Fruit fly (Drosophila melanogaster) whole organism, embryonic: ENCODE data around the gene Lsd-1.
A peak's percentile ranks its signal among the peaks of the same experiment; 100 is the strongest.

Experiments used
- Antp ChIP-seq: fragments of 200-800 bp; sonication (Bioruptor generic); optimal IDR thresholded peaks from 3 replicates; lab custom pipeline; 2016; ENCODE audit warnings: missing biosample characterization, missing genetic modification characterization
- Atf6 ChIP-seq: fragments of 200-800 bp; sonication (Bioruptor generic); IDR thresholded peaks from 2 replicates; pipeline ENCODE4 v1.3.6; 2022; ENCODE audit warnings: missing biosample characterization, missing genetic modification characterization
- CG10543 ChIP-seq: fragments of 200-800 bp; sonication (Bioruptor generic); optimal IDR thresholded peaks from 3 replicates; lab custom pipeline; 2017; ENCODE audit warnings: missing biosample characterization, mild to moderate bottlenecking, missing genetic modification characterization, moderate library complexity
- CG10959 ChIP-seq: fragments of 200-800 bp; sonication (Bioruptor generic); IDR thresholded peaks from 2 replicates; pipeline ENCODE4 v1.3.6; 2022; ENCODE audit warnings: missing biosample characterization, missing genetic modification characterization
- CG11723 ChIP-seq: fragments of 200-800 bp; sonication (Bioruptor generic); optimal IDR thresholded peaks from 2 replicates; lab custom pipeline; 2017; ENCODE audit warnings: missing biosample characterization, mild to moderate bottlenecking, missing genetic modification characterization
- CG12071 ChIP-seq: fragments of 200-800 bp; sonication (Bioruptor generic); optimal IDR thresholded peaks from 3 replicates; lab custom pipeline; 2018; ENCODE audit warnings: missing biosample characterization, mild to moderate bottlenecking, missing genetic modification characterization
- CG12744 ChIP-seq: fragments of 200-800 bp; sonication (Bioruptor generic); optimal IDR thresholded peaks from 2 replicates; lab custom pipeline; 2016; ENCODE audit warnings: missing biosample characterization, missing genetic modification characterization
- CG13287 ChIP-seq: fragments of 200-800 bp; sonication (Bioruptor generic); IDR thresholded peaks from 2 replicates; pipeline ENCODE4 v1.3.6; 2022; ENCODE audit warnings: missing biosample characterization, missing genetic modification characterization; ENCODE audit not compliant: partially characterized antibody
- CG13296 ChIP-seq: fragments of 200-800 bp; sonication (Bioruptor generic); optimal IDR thresholded peaks from 3 replicates; lab custom pipeline; 2018; ENCODE audit warnings: missing biosample characterization, mild to moderate bottlenecking, missing genetic modification characterization
- CG15269 ChIP-seq: fragments of 200-800 bp; sonication (Bioruptor generic); optimal IDR thresholded peaks from 2 replicates; lab custom pipeline; 2018; ENCODE audit warnings: missing biosample characterization, mild to moderate bottlenecking, missing genetic modification characterization, moderate library complexity
- CG15514 ChIP-seq: fragments of 200-800 bp; sonication (Bioruptor generic); optimal IDR thresholded peaks from 3 replicates; lab custom pipeline; 2017; ENCODE audit warnings: missing biosample characterization, missing genetic modification characterization, mild to moderate bottlenecking, moderate library complexity, missing genetic modification reagents
- CG15696 ChIP-seq: fragments of 200-800 bp; sonication (Bioruptor generic); optimal IDR thresholded peaks from 2 replicates; lab custom pipeline; 2019; ENCODE audit warnings: missing biosample characterization, mild to moderate bottlenecking, missing genetic modification characterization, moderate library complexity
- CG17385 ChIP-seq: fragments of 200-800 bp; sonication (Bioruptor generic); optimal IDR thresholded peaks from 3 replicates; lab custom pipeline; 2018; ENCODE audit warnings: missing biosample characterization, mild to moderate bottlenecking, missing genetic modification characterization
- CG18619 ChIP-seq: fragments of 200-800 bp; sonication (Bioruptor generic); optimal IDR thresholded peaks from 3 replicates; lab custom pipeline; 2017; ENCODE audit warnings: missing biosample characterization, mild to moderate bottlenecking, missing genetic modification characterization
- CG2202 ChIP-seq: fragments of 200-800 bp; sonication (Bioruptor generic); optimal IDR thresholded peaks from 2 replicates; lab custom pipeline; 2018; ENCODE audit warnings: missing biosample characterization, mild to moderate bottlenecking, missing genetic modification characterization
- CG31441 ChIP-seq: fragments of 200-800 bp; sonication (Bioruptor generic); IDR thresholded peaks from 2 replicates; pipeline ENCODE4 v1.3.6; 2022; ENCODE audit warnings: missing biosample characterization, missing genetic modification characterization
- CG32532 ChIP-seq: fragments of 200-800 bp; sonication (Bioruptor generic); IDR thresholded peaks from 2 replicates; pipeline ENCODE4 v1.3.6; 2022; ENCODE audit warnings: missing biosample characterization, missing genetic modification characterization
- CG33213 ChIP-seq: fragments of 200-800 bp; sonication (Bioruptor generic); optimal IDR thresholded peaks from 3 replicates; lab custom pipeline; 2016; ENCODE audit warnings: missing biosample characterization, missing genetic modification characterization
- CG4404 ChIP-seq: fragments of 200-800 bp; sonication (Bioruptor generic); IDR thresholded peaks from 2 replicates; pipeline ENCODE4 v1.3.6; 2022; ENCODE audit warnings: missing biosample characterization, missing genetic modification characterization
- CG4820 ChIP-seq: fragments of 200-800 bp; sonication (Bioruptor generic); optimal IDR thresholded peaks from 3 replicates; lab custom pipeline; 2016; ENCODE audit warnings: missing biosample characterization, missing genetic modification characterization
- CG6683 ChIP-seq: fragments of 200-800 bp; sonication (Bioruptor generic); optimal IDR thresholded peaks from 2 replicates; lab custom pipeline; 2017; ENCODE audit warnings: missing biosample characterization, mild to moderate bottlenecking, missing genetic modification characterization, missing genetic modification reagents
- CG7556 ChIP-seq: fragments of 200-800 bp; sonication (Bioruptor generic); optimal IDR thresholded peaks from 2 replicates; lab custom pipeline; 2017; ENCODE audit warnings: missing biosample characterization, mild to moderate bottlenecking, missing genetic modification characterization
- CHES-1-like ChIP-seq: fragments of 200-800 bp; sonication (Bioruptor generic); optimal IDR thresholded peaks from 2 replicates; lab custom pipeline; 2016; ENCODE audit warnings: missing biosample characterization, missing genetic modification characterization
- Dip2 ChIP-seq: fragments of 200-800 bp; sonication (Bioruptor generic); IDR thresholded peaks from 2 replicates; pipeline ENCODE4 v1.3.6; 2022; ENCODE audit warnings: missing biosample characterization, missing genetic modification characterization
- Ets65A ChIP-seq: fragments of 200-800 bp; sonication (Bioruptor generic); peaks from one replicate; lab custom pipeline; 2016; ENCODE audit warnings: missing biosample characterization, missing genetic modification characterization
- Hr78 ChIP-seq, 2 experiments: fragments of 200-800 bp in 1 of 2; fragments of >200 bp in 1 of 2; sonication (Bioruptor generic) in 1 of 2; optimal IDR thresholded peaks; 2 replicates each; lab custom pipeline; 2017 to 2019; ENCODE audit warnings: missing biosample characterization in 2 of 2, missing genetic modification characterization in 2 of 2, mild to moderate bottlenecking in 1 of 2, moderate library complexity in 1 of 2
- MBD-R2 ChIP-seq: fragments of 200-800 bp; sonication (Bioruptor generic); IDR thresholded peaks from 2 replicates; pipeline ENCODE4 v1.3.6; 2022; ENCODE audit warnings: missing biosample characterization, missing genetic modification characterization
- MTF-1 ChIP-seq: fragments of 200-800 bp; sonication (Bioruptor generic); optimal IDR thresholded peaks from 2 replicates; lab custom pipeline; 2018; ENCODE audit warnings: missing biosample characterization, mild to moderate bottlenecking, missing genetic modification characterization, borderline replicate concordance
- Med ChIP-seq: fragments of 200-800 bp; sonication (Bioruptor generic); peaks from one replicate; lab custom pipeline; 2016; ENCODE audit warnings: missing biosample characterization, missing genetic modification characterization, mild to moderate bottlenecking, inconsistent platforms, moderate library complexity
- Nf-YB ChIP-seq: fragments of 200-800 bp; sonication (Bioruptor generic); optimal IDR thresholded peaks from 3 replicates; lab custom pipeline; 2019; ENCODE audit warnings: missing biosample characterization, mild to moderate bottlenecking, missing genetic modification characterization, moderate library complexity
- Ravus ChIP-seq: fragments of 200-800 bp; sonication (Bioruptor generic); IDR thresholded peaks from 2 replicates; pipeline ENCODE4 v1.3.6; 2022; ENCODE audit warnings: missing biosample characterization, missing genetic modification characterization
- Sry-β ChIP-seq: fragments of 200-800 bp; sonication (Bioruptor generic); optimal IDR thresholded peaks from 2 replicates; lab custom pipeline; 2018; ENCODE audit warnings: missing biosample characterization, mild to moderate bottlenecking, missing genetic modification characterization, moderate library complexity
- Sry-δ ChIP-seq: fragments of 200-800 bp; sonication (Bioruptor generic); optimal IDR thresholded peaks from 2 replicates; lab custom pipeline; 2016; ENCODE audit warnings: missing biosample characterization, missing genetic modification characterization
- Stat92E ChIP-seq, 3 experiments: fragments of >200 bp in 2 of 3; fragments of 200-800 bp in 1 of 3; sonication (Bioruptor generic) in 1 of 3; optimal IDR thresholded peaks; 2 replicates each; lab custom pipeline; 2017 to 2019; ENCODE audit warnings: missing biosample characterization in 3 of 3, missing genetic modification characterization in 3 of 3, mild to moderate bottlenecking in 1 of 3, moderate library complexity in 1 of 3
- disco-r ChIP-seq: fragments of 200-800 bp; sonication (Bioruptor generic); optimal IDR thresholded peaks from 2 replicates; lab custom pipeline; 2016; ENCODE audit warnings: missing biosample characterization, missing genetic modification characterization
- en ChIP-seq: fragments of 200-800 bp; sonication (Bioruptor generic); optimal IDR thresholded peaks from 2 replicates; lab custom pipeline; 2016; ENCODE audit warnings: missing biosample characterization, missing genetic modification characterization
- ewg ChIP-seq: fragments of 200-800 bp; sonication (Bioruptor generic); optimal IDR thresholded peaks from 3 replicates; lab custom pipeline; 2017; ENCODE audit warnings: mild to moderate bottlenecking, missing biosample characterization, missing genetic modification reagents, missing genetic modification characterization
- gfzf ChIP-seq: fragments of 200-800 bp; sonication (Bioruptor generic); optimal IDR thresholded peaks from 2 replicates; lab custom pipeline; 2016; ENCODE audit warnings: missing biosample characterization, mild to moderate bottlenecking, missing genetic modification characterization, moderate library complexity
- her ChIP-seq: fragments of 200-800 bp; sonication (Bioruptor generic); optimal IDR thresholded peaks from 2 replicates; lab custom pipeline; 2016; ENCODE audit warnings: missing biosample characterization, missing genetic modification characterization
- hkb ChIP-seq, 2 experiments: fragments of 200-800 bp in 1 of 2; fragments of >200 bp in 1 of 2; sonication (Bioruptor generic) in 1 of 2; IDR thresholded peaks in 1 of 2; optimal IDR thresholded peaks in 1 of 2; 2 replicates each; pipeline versions ENCODE4 v1.3.6 to Lab custom; 2017 to 2022; ENCODE audit warnings: missing biosample characterization in 1 of 2, missing genetic modification characterization in 1 of 2
- kah ChIP-seq: fragments of 200-800 bp; sonication (Bioruptor generic); optimal IDR thresholded peaks from 2 replicates; lab custom pipeline; 2018; ENCODE audit warnings: missing biosample characterization, mild to moderate bottlenecking, missing genetic modification characterization
- lola ChIP-seq, 3 experiments: fragments of >200 bp in 2 of 3; fragments of 200-800 bp in 1 of 3; sonication (Bioruptor generic) in 1 of 3; optimal IDR thresholded peaks; 2 replicates each; lab custom pipeline; 2017 to 2019; ENCODE audit warnings: missing biosample characterization in 3 of 3, missing genetic modification characterization in 3 of 3, mild to moderate bottlenecking in 1 of 3, moderate library complexity in 1 of 3
- oc ChIP-seq: fragments of 200-800 bp; sonication (Bioruptor generic); optimal IDR thresholded peaks from 2 replicates; lab custom pipeline; 2018; ENCODE audit warnings: missing biosample characterization, mild to moderate bottlenecking, missing genetic modification characterization, moderate library complexity
- pho ChIP-seq: fragments of 200-800 bp; sonication (Bioruptor generic); optimal IDR thresholded peaks from 2 replicates; lab custom pipeline; 2016; ENCODE audit warnings: missing biosample characterization, missing genetic modification characterization
- sisA ChIP-seq: fragments of 200-800 bp; sonication (Bioruptor generic); IDR thresholded peaks from 2 replicates; pipeline ENCODE4 v1.3.6; 2022; ENCODE audit warnings: missing biosample characterization, missing genetic modification characterization
- trem ChIP-seq: fragments of 200-800 bp; optimal IDR thresholded peaks from 3 replicates; lab custom pipeline; 2019; ENCODE audit warnings: missing biosample characterization, mild to moderate bottlenecking, missing genetic modification characterization, moderate library complexity
- wdn ChIP-seq: fragments of 200-800 bp; sonication (Bioruptor generic); IDR thresholded peaks from 2 replicates; pipeline ENCODE4 v1.3.6; 2022; ENCODE audit warnings: missing biosample characterization, missing genetic modification characterization
- zen ChIP-seq: fragments of 200-800 bp; sonication (Bioruptor generic); optimal IDR thresholded peaks from 3 replicates; lab custom pipeline; 2018; ENCODE audit warnings: missing biosample characterization, mild to moderate bottlenecking, missing genetic modification characterization, moderate library complexity
- zf30C ChIP-seq: fragments of 200-800 bp; sonication (Bioruptor generic); optimal IDR thresholded peaks from 3 replicates; lab custom pipeline; 2018; ENCODE audit warnings: missing biosample characterization, mild to moderate bottlenecking, missing genetic modification characterization

The Lsd-1 gene

dm6 chr3R:23772808-23773207 lies 9.2 kb downstream of the Lsd-1 start, which contains the start of gene tst (continued):
- TF ChIP-seq Antp (GFP tag; lab: Kevin White, UChicago): peak; percentile 25
- peak; percentile 78 for TF ChIP-seq CG18619
- TF ChIP-seq wdn (GFP tag; lab: Robert Waterston, UW): peak; percentile 95
- TF ChIP-seq CG7556: peak; percentile 89
- TF ChIP-seq CG15269 (tag; lab: Kevin White, UChicago): peak; percentile 91
- TF ChIP-seq Nf-YB (GFP tag; lab: Kevin White, UChicago): peak; percentile 69
- peak in 1 of 3 experiments; percentile 36 for TF ChIP-seq Stat92E (GFP tag; optimal IDR thresholded peaks at IDR 0.05; lab: Kevin White, UChicago)
- peak; percentile 97 for TF ChIP-seq CG31441 (GFP tag; lab: Robert Waterston, UW)
- TF ChIP-seq CG12744 (GFP tag; lab: Kevin White, UChicago): no peak
- TF ChIP-seq CG17385 (GFP tag; lab: Kevin White, UChicago): peak; percentile 84
- peak; percentile 91 for TF ChIP-seq trem
- TF ChIP-seq pho (GFP tag; lab: Kevin White, UChicago): peak; percentile 19
- TF ChIP-seq Dip2: peak; percentile 48
- TF ChIP-seq CG15696 (tag; lab: Kevin White, UChicago): peak; percentile 90
- TF ChIP-seq CG10543 (GFP tag; lab: Kevin White, UChicago): peak; percentile 53
- peak; percentile 98 for TF ChIP-seq CG4404 (GFP tag; lab: Robert Waterston, UW)
- TF ChIP-seq CG15514 (GFP tag; lab: Kevin White, UChicago): peak; percentile 90
- TF ChIP-seq CG10959 (GFP tag; lab: Robert Waterston, UW): peak; percentile 95
- TF ChIP-seq Ravus (GFP tag; lab: Robert Waterston, UW): peak; percentile 89
- no peak for TF ChIP-seq disco-r (GFP tag; lab: Kevin White, UChicago)
- TF ChIP-seq CHES-1-like (GFP tag; lab: Kevin White, UChicago): peak; percentile 1
- no peak for TF ChIP-seq en (GFP tag; lab: Kevin White, UChicago)
- peak; percentile 82 for TF ChIP-seq MTF-1 (GFP tag; lab: Kevin White, UChicago)
- TF ChIP-seq zen: peak; percentile 90
- TF ChIP-seq CG11723 (GFP tag; lab: Kevin White, UChicago): peak; percentile 77
- TF ChIP-seq CG6683 (GFP tag; lab: Kevin White, UChicago): peak; percentile 81
- TF ChIP-seq her (GFP tag; lab: Kevin White, UChicago): no peak
- peak in 1 of 3 experiments; percentile 88 for TF ChIP-seq lola (GFP tag; optimal IDR thresholded peaks at IDR 0.05; lab: Kevin White, UChicago)
- peak; percentile 44 for TF ChIP-seq Sry-δ (GFP tag; lab: Kevin White, UChicago)
- peak; percentile 24 for TF ChIP-seq CG33213 (GFP tag; lab: Kevin White, UChicago)
- peak; percentile 97 for TF ChIP-seq sisA (GFP tag; lab: Robert Waterston, UW)
- no peak for TF ChIP-seq CG12071 (GFP tag; lab: Kevin White, UChicago)
- peak; percentile 91 for TF ChIP-seq Med (GFP tag; lab: Kevin White, UChicago)
- TF ChIP-seq Ets65A (GFP tag; lab: Kevin White, UChicago): peak; percentile 92
- TF ChIP-seq CG2202 (tag; lab: Kevin White, UChicago): peak; percentile 78
- no peak for TF ChIP-seq Hr78 (GFP tag; optimal IDR thresholded peaks at IDR 0.05; lab: Kevin White, UChicago)
- peak; percentile 69 for TF ChIP-seq CG13287 (GFP tag; lab: Robert Waterston, UW)
- TF ChIP-seq ewg (GFP tag; lab: Kevin White, UChicago): peak; percentile 77
- peak; percentile 92 for TF ChIP-seq CG13296 (GFP tag; lab: Kevin White, UChicago)
- TF ChIP-seq Atf6 (GFP tag; lab: Robert Waterston, UW): peak; percentile 91
- peak; percentile 16 for TF ChIP-seq gfzf (GFP tag; lab: Kevin White, UChicago)
- TF ChIP-seq MBD-R2 (GFP tag; lab: Robert Waterston, UW): peak; percentile 97
- TF ChIP-seq hkb (optimal IDR thresholded peaks at IDR 0.05; lab: Kevin White, UChicago): no peak
- TF ChIP-seq hkb (GFP tag; IDR thresholded peaks at IDR 0.05; lab: Robert Waterston, UW): peak; percentile 93
- TF ChIP-seq zf30C: no peak
- peak; percentile 98 for TF ChIP-seq CG32532 (GFP tag; lab: Robert Waterston, UW)
- peak; percentile 59 for TF ChIP-seq Sry-β (GFP tag; lab: Kevin White, UChicago)
- peak; percentile 60 for TF ChIP-seq kah (GFP tag; lab: Kevin White, UChicago)
- peak; percentile 82 for TF ChIP-seq CG4820 (GFP tag; lab: Kevin White, UChicago)
- TF ChIP-seq oc (tag; lab: Kevin White, UChicago): peak; percentile 89
